Fruit fly (Drosophila melanogaster) whole organism, prepupa: ENCODE measurements around the gene Polr3E.
A peak's percentile ranks its signal among the peaks of the same experiment; 100 is the strongest.

Source experiments
- Blimp-1 ChIP-seq: fragments of 200-800 bp; sonication (Bioruptor generic); optimal IDR thresholded peaks from 3 replicates; lab custom pipeline; 2017; ENCODE audit warnings: missing biosample characterization, missing genetic modification characterization, mild to moderate bottlenecking, moderate library complexity, missing genetic modification reagents
- CG10631 ChIP-seq: fragments of 200-800 bp; sonication (Bioruptor generic); optimal IDR thresholded peaks from 2 replicates; lab custom pipeline; 2016; ENCODE audit warnings: missing biosample characterization, missing genetic modification characterization
- CG10669 ChIP-seq: fragments of 200-800 bp; sonication (Bioruptor generic); optimal IDR thresholded peaks from 3 replicates; lab custom pipeline; 2018; ENCODE audit warnings: missing biosample characterization, mild to moderate bottlenecking, missing genetic modification characterization, moderate library complexity
- CG11294 ChIP-seq: fragments of 200-800 bp; sonication (Bioruptor generic); IDR thresholded peaks from 2 replicates; pipeline ENCODE4 v1.3.6; 2022; ENCODE audit warnings: missing biosample characterization, missing genetic modification characterization
- CG11762 ChIP-seq: fragments of 200-800 bp; sonication (Bioruptor generic); optimal IDR thresholded peaks from 3 replicates; lab custom pipeline; 2016; ENCODE audit warnings: missing biosample characterization, missing genetic modification characterization; ENCODE audit not compliant: insufficient read depth
- CG11902 ChIP-seq: fragments of 200-800 bp; sonication (Bioruptor generic); optimal IDR thresholded peaks from 3 replicates; lab custom pipeline; 2016; ENCODE audit warnings: missing biosample characterization, missing genetic modification characterization
- CG15336 ChIP-seq: fragments of 200-800 bp; sonication (Bioruptor generic); IDR thresholded peaks from 2 replicates; pipeline ENCODE4 v1.3.6; 2022; ENCODE audit warnings: missing biosample characterization, missing genetic modification characterization
- CG16779 ChIP-seq: fragments of 200-800 bp; sonication (Bioruptor generic); optimal IDR thresholded peaks from 3 replicates; lab custom pipeline; 2017; ENCODE audit warnings: missing biosample characterization, mild to moderate bottlenecking, missing genetic modification characterization
- CG3032 ChIP-seq: fragments of 200-800 bp; optimal IDR thresholded peaks from 2 replicates; lab custom pipeline; 2019; ENCODE audit warnings: missing biosample characterization, mild to moderate bottlenecking, missing genetic modification characterization, moderate library complexity
- CG31627 ChIP-seq: fragments of 200-800 bp; sonication (Bioruptor generic); optimal IDR thresholded peaks from 3 replicates; lab custom pipeline; 2016; ENCODE audit warnings: missing biosample characterization, missing genetic modification characterization
- CG34406 ChIP-seq: fragments of 200-800 bp; sonication (Bioruptor generic); optimal IDR thresholded peaks from 3 replicates; lab custom pipeline; 2016; ENCODE audit warnings: missing biosample characterization, missing genetic modification characterization
- CG3919 ChIP-seq: fragments of 200-800 bp; sonication (Bioruptor generic); optimal IDR thresholded peaks from 3 replicates; lab custom pipeline; 2016; ENCODE audit warnings: missing biosample characterization, missing genetic modification characterization
- CG6163 ChIP-seq: fragments of 200-800 bp; sonication (Bioruptor generic); IDR thresholded peaks from 3 replicates; pipeline ENCODE4 v1.3.6; 2022; ENCODE audit warnings: missing biosample characterization, missing genetic modification characterization
- CG6276 ChIP-seq: fragments of 200-800 bp; sonication (Bioruptor generic); optimal IDR thresholded peaks from 2 replicates; lab custom pipeline; 2017; ENCODE audit warnings: missing biosample characterization, mild to moderate bottlenecking, missing genetic modification characterization
- CG6792 ChIP-seq: fragments of 200-800 bp; sonication (Bioruptor generic); optimal IDR thresholded peaks from 3 replicates; lab custom pipeline; 2016; ENCODE audit warnings: missing biosample characterization, missing genetic modification characterization
- CG6808 ChIP-seq: fragments of 200-800 bp; sonication (Bioruptor generic); optimal IDR thresholded peaks from 3 replicates; lab custom pipeline; 2017; ENCODE audit warnings: missing biosample characterization, missing genetic modification characterization, mild to moderate bottlenecking, moderate library complexity, missing genetic modification reagents
- CG6854 ChIP-seq: fragments of 200-800 bp; sonication (Bioruptor generic); optimal IDR thresholded peaks from 2 replicates; lab custom pipeline; 2017; ENCODE audit warnings: missing biosample characterization, mild to moderate bottlenecking, missing genetic modification characterization
- CG7368 ChIP-seq: fragments of 200-800 bp; sonication (Bioruptor generic); optimal IDR thresholded peaks from 3 replicates; lab custom pipeline; 2016; ENCODE audit warnings: missing biosample characterization, missing genetic modification characterization
- CG8119 ChIP-seq: fragments of 200-800 bp; sonication (Bioruptor generic); IDR thresholded peaks from 3 replicates; pipeline ENCODE4 v1.3.6; 2022; ENCODE audit warnings: missing biosample characterization, missing genetic modification characterization
- CG8319 ChIP-seq: fragments of 200-800 bp; sonication (Bioruptor generic); optimal IDR thresholded peaks from 3 replicates; lab custom pipeline; 2016; ENCODE audit warnings: missing biosample characterization, missing genetic modification characterization
- CG9139 ChIP-seq: fragments of 200-800 bp; sonication (Bioruptor generic); optimal IDR thresholded peaks from 3 replicates; lab custom pipeline; 2017; ENCODE audit warnings: missing biosample characterization, mild to moderate bottlenecking, missing genetic modification characterization
- Eip75B ChIP-seq: fragments of 200-800 bp; sonication (Bioruptor generic); optimal IDR thresholded peaks from 3 replicates; lab custom pipeline; 2016; ENCODE audit warnings: missing biosample characterization, missing genetic modification characterization
- Eip78C ChIP-seq: fragments of 200-800 bp; sonication (Bioruptor generic); peaks from one replicate; lab custom pipeline; 2016; ENCODE audit warnings: missing biosample characterization, missing genetic modification characterization
- Ets21C ChIP-seq: fragments of 200-800 bp; sonication (Bioruptor generic); optimal IDR thresholded peaks from 3 replicates; lab custom pipeline; 2016; ENCODE audit warnings: missing biosample characterization, missing genetic modification characterization
- Ets96B ChIP-seq: fragments of 200-800 bp; optimal IDR thresholded peaks from 2 replicates; lab custom pipeline; 2019; ENCODE audit warnings: missing biosample characterization, mild to moderate bottlenecking, missing genetic modification characterization, moderate library complexity
- Gug ChIP-seq: fragments of 200-800 bp; sonication (Bioruptor generic); IDR thresholded peaks from 2 replicates; pipeline ENCODE4 v1.3.6; 2022; ENCODE audit warnings: missing biosample characterization, missing genetic modification characterization
- Hr38 ChIP-seq: sonication (Bioruptor generic); optimal IDR thresholded peaks from 2 replicates; lab custom pipeline; 2016; ENCODE audit warnings: missing biosample characterization, missing genetic modification characterization
- Hr39 ChIP-seq: fragments of 200-800 bp; sonication (Bioruptor generic); optimal IDR thresholded peaks from 2 replicates; lab custom pipeline; 2016; ENCODE audit warnings: missing biosample characterization, missing genetic modification characterization
- Hr4 ChIP-seq: fragments of 200-800 bp; sonication (Bioruptor generic); optimal IDR thresholded peaks from 3 replicates; lab custom pipeline; 2016; ENCODE audit warnings: missing biosample characterization, missing genetic modification characterization
- Met ChIP-seq: fragments of 200-800 bp; sonication (Bioruptor generic); optimal IDR thresholded peaks from 3 replicates; lab custom pipeline; 2016; ENCODE audit warnings: missing biosample characterization, missing genetic modification characterization
- OdsH ChIP-seq: fragments of 200-800 bp; sonication (Bioruptor generic); optimal IDR thresholded peaks from 3 replicates; lab custom pipeline; 2016; ENCODE audit warnings: missing biosample characterization, missing genetic modification characterization
- Smox ChIP-seq: fragments of 200-800 bp; sonication (Bioruptor generic); optimal IDR thresholded peaks from 3 replicates; lab custom pipeline; 2016; ENCODE audit warnings: missing biosample characterization, missing genetic modification characterization
- Sox102F ChIP-seq: fragments of 200-800 bp; sonication (Bioruptor generic); optimal IDR thresholded peaks from 2 replicates; lab custom pipeline; 2016; ENCODE audit warnings: missing biosample characterization, mild to moderate bottlenecking, missing genetic modification characterization
- Sox14 ChIP-seq: fragments of 200-800 bp; sonication (Bioruptor generic); optimal IDR thresholded peaks from 3 replicates; lab custom pipeline; 2016; ENCODE audit warnings: missing biosample characterization, missing genetic modification characterization
- Sox15 ChIP-seq: fragments of 200-800 bp; sonication (Bioruptor generic); optimal IDR thresholded peaks from 3 replicates; lab custom pipeline; 2016; ENCODE audit warnings: missing biosample characterization, missing genetic modification characterization
- achi ChIP-seq: fragments of 200-800 bp; sonication (Bioruptor generic); optimal IDR thresholded peaks from 3 replicates; lab custom pipeline; 2016; ENCODE audit warnings: missing biosample characterization, missing genetic modification characterization
- acj6 ChIP-seq: fragments of 200-800 bp; sonication (Bioruptor generic); optimal IDR thresholded peaks from 3 replicates; lab custom pipeline; 2016; ENCODE audit warnings: missing biosample characterization, missing genetic modification characterization
- cyc ChIP-seq: fragments of 200-800 bp; sonication (Bioruptor generic); optimal IDR thresholded peaks from 3 replicates; lab custom pipeline; 2016; ENCODE audit warnings: missing biosample characterization, missing genetic modification characterization
- dsx ChIP-seq: fragments of 200-800 bp; optimal IDR thresholded peaks from 3 replicates; lab custom pipeline; 2019; ENCODE audit warnings: missing biosample characterization, mild to moderate bottlenecking, missing genetic modification characterization, moderate library complexity; ENCODE audit not compliant: poor library complexity, severe bottlenecking
- esn ChIP-seq: fragments of 200-800 bp; sonication (Bioruptor generic); optimal IDR thresholded peaks from 2 replicates; lab custom pipeline; 2016; ENCODE audit warnings: missing biosample characterization, mild to moderate bottlenecking, missing genetic modification characterization, moderate library complexity
- fd59A ChIP-seq: fragments of 200-800 bp; sonication (Bioruptor generic); optimal IDR thresholded peaks from 2 replicates; lab custom pipeline; 2017; ENCODE audit warnings: missing biosample characterization, mild to moderate bottlenecking, missing genetic modification characterization, missing genetic modification reagents
- fd85E ChIP-seq: fragments of 200-800 bp; sonication (Bioruptor generic); optimal IDR thresholded peaks from 3 replicates; lab custom pipeline; 2016; ENCODE audit warnings: missing biosample characterization, missing genetic modification characterization
- lz ChIP-seq: fragments of 200-800 bp; sonication (Bioruptor generic); optimal IDR thresholded peaks from 3 replicates; lab custom pipeline; 2016; ENCODE audit warnings: missing biosample characterization, missing genetic modification characterization
- net ChIP-seq: fragments of 200-800 bp; sonication (Bioruptor generic); optimal IDR thresholded peaks from 3 replicates; lab custom pipeline; 2016; ENCODE audit warnings: missing biosample characterization, missing genetic modification characterization
- pdm3 ChIP-seq: fragments of 200-800 bp; sonication (Bioruptor generic); optimal IDR thresholded peaks from 3 replicates; lab custom pipeline; 2016; ENCODE audit warnings: missing biosample characterization, missing genetic modification characterization
- spab ChIP-seq: fragments of 200-800 bp; sonication (Bioruptor generic); optimal IDR thresholded peaks from 2 replicates; lab custom pipeline; 2017; ENCODE audit warnings: missing biosample characterization, mild to moderate bottlenecking, missing genetic modification characterization, missing genetic modification reagents
- ss ChIP-seq, 2 experiments: fragments of 200-800 bp; sonication (Bioruptor generic); optimal IDR thresholded peaks; 2 replicates in 1 of 2; 3 replicates in 1 of 2; lab custom pipeline; 2017 to 2018; ENCODE audit warnings: mild to moderate bottlenecking in 2 of 2, missing biosample characterization in 2 of 2, missing genetic modification characterization in 2 of 2, moderate library complexity in 1 of 2
- svp ChIP-seq: fragments of 200-800 bp; sonication (Bioruptor generic); peaks from one replicate; lab custom pipeline; 2016; ENCODE audit warnings: missing biosample characterization, missing genetic modification characterization
- vri ChIP-seq: fragments of 200-800 bp; sonication (Bioruptor generic); optimal IDR thresholded peaks from 3 replicates; lab custom pipeline; 2016; ENCODE audit warnings: missing biosample characterization, mild to moderate bottlenecking, missing genetic modification characterization

The Polr3E gene

dm6 chr3L:20988862-20989261, 42.8 kb upstream of the Polr3E start (continued):
- TF ChIP-seq Ets96B (tag; lab: Kevin White, UChicago) (peak; percentile 86), Blimp-1 (no peak), Sox14 (GFP tag; lab: Kevin White, UChicago) (peak; percentile 75), CG11902 (GFP tag; lab: Kevin White, UChicago) (no peak), CG3032 (tag; lab: Kevin White, UChicago) (peak; percentile 77), CG11294 (no peak), Eip75B (GFP tag; lab: Kevin White, UChicago) (peak; percentile 71), acj6 (GFP tag; lab: Kevin White, UChicago) (peak; percentile 66)

- no peak for TF ChIP-seq CG6276 (GFP tag; lab: Kevin White, UChicago)
- TF ChIP-seq CG10631 (GFP tag; lab: Kevin White, UChicago): peak; percentile 49
- peak; percentile 49 for TF ChIP-seq Met (GFP tag; lab: Kevin White, UChicago)
- TF ChIP-seq CG3032 (tag; lab: Kevin White, UChicago): peak; percentile 58
- TF ChIP-seq spab (GFP tag; lab: Kevin White, UChicago): peak; percentile 51
- no peak for TF ChIP-seq Hr39 (GFP tag; lab: Kevin White, UChicago)
- peak; percentile 62 for TF ChIP-seq CG10669 (GFP tag; lab: Kevin White, UChicago)
- peak; percentile 41 for TF ChIP-seq Sox102F
- peak; percentile 31 for TF ChIP-seq cyc (GFP tag; lab: Kevin White, UChicago)
- TF ChIP-seq achi: peak; percentile 49
- no peak for TF ChIP-seq CG11294
- TF ChIP-seq Sox15: no peak
- TF ChIP-seq dsx (GFP tag; lab: Kevin White, UChicago): peak; percentile 44
- peak; percentile 8 for TF ChIP-seq CG11902 (GFP tag; lab: Kevin White, UChicago)
- TF ChIP-seq Ets21C: no peak
- TF ChIP-seq svp (GFP tag; lab: Kevin White, UChicago): peak; percentile 89
- TF ChIP-seq acj6 (GFP tag; lab: Kevin White, UChicago): peak; percentile 61
- TF ChIP-seq CG8119 (GFP tag; lab: Robert Waterston, UW): 0 out of 3 replicates have a peak, but pooled peaks have one; percentile 21
- TF ChIP-seq Hr38 (GFP tag; lab: Kevin White, UChicago): no peak
- peak; percentile 77 for TF ChIP-seq Ets96B (tag; lab: Kevin White, UChicago)
- TF ChIP-seq esn (GFP tag; lab: Kevin White, UChicago): peak; percentile 61
- TF ChIP-seq CG31627 (GFP tag; lab: Kevin White, UChicago): peak; percentile 22
- no peak for TF ChIP-seq Hr4 (GFP tag; lab: Kevin White, UChicago)
- TF ChIP-seq OdsH (GFP tag; lab: Kevin White, UChicago): no peak
- TF ChIP-seq CG6163 (GFP tag; lab: Robert Waterston, UW): no peak
- peak; percentile 50 for TF ChIP-seq CG6792
- TF ChIP-seq CG6808: peak; percentile 19
- TF ChIP-seq CG15336: no peak
- peak; percentile 43 for TF ChIP-seq Eip75B (GFP tag; lab: Kevin White, UChicago)
- TF ChIP-seq vri (GFP tag; lab: Kevin White, UChicago): no peak
- peak; percentile 35 for TF ChIP-seq pdm3
- peak; percentile 50 for TF ChIP-seq fd59A
- TF ChIP-seq CG11762 (GFP tag; lab: Kevin White, UChicago): no peak
- peak; percentile 67 for TF ChIP-seq CG34406 (GFP tag; lab: Kevin White, UChicago)
- peak; percentile 26 for TF ChIP-seq lz (GFP tag; lab: Kevin White, UChicago)
- TF ChIP-seq fd85E (GFP tag; lab: Kevin White, UChicago): no peak
- TF ChIP-seq CG3919 (GFP tag; lab: Kevin White, UChicago): peak; percentile 66
- TF ChIP-seq CG16779 (tag; lab: Kevin White, UChicago): no peak
- TF ChIP-seq CG8319 (GFP tag; lab: Kevin White, UChicago): peak; percentile 28
- peak; percentile 88 for TF ChIP-seq Eip78C (GFP tag; lab: Kevin White, UChicago)
- no peak for TF ChIP-seq CG6854 (GFP tag; lab: Kevin White, UChicago)
- peak; percentile 26 for TF ChIP-seq Smox (GFP tag; lab: Kevin White, UChicago)
- TF ChIP-seq CG9139 (GFP tag; lab: Kevin White, UChicago): peak; percentile 26
- TF ChIP-seq ss (GFP tag; optimal IDR thresholded peaks at IDR 0.05; lab: Kevin White, UChicago): peak; percentile 22 to 65
- TF ChIP-seq net (GFP tag; lab: Kevin White, UChicago): no peak
- TF ChIP-seq CG7368: peak; percentile 23
- no peak for TF ChIP-seq Gug (GFP tag; lab: Robert Waterston, UW)
- no peak for TF ChIP-seq Blimp-1
Observed at dm6 chr3L:20990231-20990630, 41.4 kb upstream of the Polr3E start.
